Worm (Caenorhabditis elegans) whole organism, dauer: ENCODE measurements around the gene unk-1.

ENCODE experiments used
- unc-62 ChIP-seq: sonication (generic microtip); optimal IDR thresholded peaks from 2 replicates; lab custom pipeline; 2017; ENCODE audit warnings: missing biosample characterization, missing genetic modification reagents, missing genetic modification characterization

The unk-1 gene

DNA sequence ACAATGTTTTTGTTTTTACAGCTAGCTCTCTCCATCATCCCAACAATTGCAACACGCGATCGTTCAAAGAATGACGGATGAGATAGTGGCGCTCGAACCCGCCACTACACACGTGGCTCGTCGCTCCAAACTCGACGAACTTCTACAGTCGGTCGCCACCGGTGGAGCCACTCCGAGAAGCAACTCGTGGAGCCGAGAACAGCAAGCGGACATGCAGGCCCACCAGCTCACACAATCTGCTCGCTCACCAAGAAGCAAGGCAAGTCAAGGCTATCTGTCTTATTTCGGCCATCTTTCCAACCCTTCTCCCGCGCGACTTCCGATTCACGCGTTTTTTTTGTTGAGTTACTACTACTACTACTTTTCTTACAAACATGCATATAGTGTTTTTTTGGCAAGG is 11.1 kb upstream of the unk-1 start, which contains the start of the genes F45E1.1 and F45E1.2:
TSS of gene F45E1.1 (plus strand) at position 20 of the 400 bp plus-strand sequence.
TSS of gene F45E1.2 (plus strand) at position 71 of the 400 bp plus-strand sequence.
- TF ChIP-seq unc-62 (GFP tag; lab: Kevin White, UChicago): no peak

- no peak for TF ChIP-seq unc-62 (GFP tag; lab: Kevin White, UChicago)
These were observed 9.9 kb upstream of the unk-1 start for ce11 chrX:8004845-8005244.

DNA sequence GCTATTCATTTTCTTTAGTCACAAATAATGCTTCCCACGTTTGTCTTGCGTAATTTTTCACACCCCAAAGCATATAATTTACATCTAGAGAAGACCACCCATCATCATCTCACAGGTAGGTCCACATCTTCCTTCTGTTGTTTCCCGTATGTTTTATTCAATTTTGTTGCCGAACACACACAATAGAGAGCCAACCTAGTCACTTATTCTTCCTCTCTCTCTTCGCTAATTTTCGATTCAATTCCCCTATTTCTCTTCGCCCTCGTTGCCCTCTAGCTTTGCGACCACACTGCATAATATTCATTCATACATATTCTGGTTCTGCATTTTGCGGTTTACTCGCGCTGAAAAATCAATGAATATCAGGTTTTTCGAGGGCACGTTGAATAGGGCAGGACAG is 8.8 kb upstream of the unk-1 start:
- no peak for TF ChIP-seq unc-62 (GFP tag; lab: Kevin White, UChicago)

DNA sequence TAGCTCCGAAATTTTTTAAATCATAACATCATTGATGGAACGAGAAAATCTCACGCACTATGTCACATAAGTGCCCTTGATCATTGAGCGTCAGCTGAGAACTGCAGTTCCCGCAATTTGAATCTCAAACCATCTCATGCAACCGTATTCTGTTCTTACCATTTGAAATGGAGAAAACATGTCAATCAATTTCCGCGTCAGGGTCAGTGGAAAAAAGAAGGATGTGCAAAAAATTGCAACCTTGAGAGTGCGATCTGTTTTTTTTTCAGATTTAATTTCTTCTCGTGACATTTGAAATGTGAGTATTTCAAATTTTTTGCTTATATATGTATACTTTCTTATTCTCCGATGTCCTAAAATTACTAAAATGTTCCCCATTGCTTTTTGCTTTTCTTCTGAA is 4.1 kb upstream of the unk-1 start:
- TF ChIP-seq unc-62 (GFP tag; lab: Kevin White, UChicago): no peak

DNA sequence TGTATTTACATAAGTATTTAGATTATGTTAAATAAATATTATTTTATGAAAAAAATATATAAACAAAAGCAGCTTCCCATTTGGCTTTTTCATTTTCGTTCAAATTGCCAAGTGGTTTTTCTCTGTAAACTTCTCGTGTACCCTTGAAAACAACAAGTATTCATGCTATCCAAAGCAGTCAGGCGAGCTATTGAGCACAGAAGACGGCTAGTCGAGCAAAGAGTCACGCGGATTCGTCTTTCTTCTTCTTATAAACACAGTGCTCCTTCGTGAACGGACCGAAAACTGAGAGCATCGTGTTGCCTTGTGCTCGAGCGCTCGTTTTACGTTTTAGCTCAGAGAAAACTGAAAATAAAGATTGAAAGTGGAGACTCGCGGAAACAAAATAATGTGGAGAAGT is 1.1 kb downstream of the unk-1 start:
- no peak for TF ChIP-seq unc-62 (GFP tag; lab: Kevin White, UChicago)

DNA sequence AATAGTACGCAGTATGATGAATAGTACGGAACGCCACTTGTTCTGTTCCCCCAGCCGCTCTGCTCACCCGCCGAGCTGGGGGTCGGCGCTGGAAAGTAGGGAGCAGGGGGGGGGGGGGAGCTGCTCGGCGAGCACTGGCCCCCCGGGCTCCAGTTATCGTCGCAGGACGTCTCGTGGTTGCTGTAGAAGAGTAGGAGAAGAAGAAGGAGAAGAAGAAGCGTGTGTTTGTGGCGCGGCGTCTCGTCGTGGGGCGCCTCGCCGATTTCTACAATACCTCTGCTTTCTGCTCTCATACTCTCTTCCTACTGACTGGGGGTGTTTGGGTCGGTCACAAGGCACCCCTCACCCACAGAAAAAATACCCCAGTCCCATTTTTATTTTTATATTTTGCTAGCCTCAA is 2.5 kb downstream of the unk-1 start:
- TF ChIP-seq unc-62 (GFP tag; lab: Kevin White, UChicago): no peak

- TF ChIP-seq unc-62 (GFP tag; lab: Kevin White, UChicago): no peak
These were observed 3.0 kb downstream of the unk-1 start, which contains the start of gene C34D10.5 for ce11 chrX:8017759-8018158. TSS of gene C34D10.5 (plus strand) at chrX:8018027.

DNA sequence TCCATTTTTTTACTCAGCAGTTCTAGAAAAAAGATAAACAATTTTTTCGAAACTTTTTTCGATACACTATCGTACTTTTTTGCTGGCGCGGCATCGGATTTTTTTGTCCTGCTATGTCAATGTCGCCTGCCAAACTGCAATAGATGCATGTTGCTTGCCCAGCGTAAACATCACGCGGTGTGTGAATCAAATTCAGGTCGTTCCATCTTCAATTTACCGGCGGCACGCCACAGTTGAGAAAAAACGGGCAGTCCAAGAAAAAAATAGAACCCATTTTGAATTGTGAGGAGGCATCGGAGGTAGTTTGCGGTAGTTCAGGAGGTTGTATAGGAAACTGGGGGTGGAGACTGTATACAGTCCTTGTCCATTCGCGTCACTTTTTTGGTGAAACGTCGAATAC is 3.7 kb downstream of the unk-1 start:
- TF ChIP-seq unc-62 (GFP tag; lab: Kevin White, UChicago): no peak

DNA sequence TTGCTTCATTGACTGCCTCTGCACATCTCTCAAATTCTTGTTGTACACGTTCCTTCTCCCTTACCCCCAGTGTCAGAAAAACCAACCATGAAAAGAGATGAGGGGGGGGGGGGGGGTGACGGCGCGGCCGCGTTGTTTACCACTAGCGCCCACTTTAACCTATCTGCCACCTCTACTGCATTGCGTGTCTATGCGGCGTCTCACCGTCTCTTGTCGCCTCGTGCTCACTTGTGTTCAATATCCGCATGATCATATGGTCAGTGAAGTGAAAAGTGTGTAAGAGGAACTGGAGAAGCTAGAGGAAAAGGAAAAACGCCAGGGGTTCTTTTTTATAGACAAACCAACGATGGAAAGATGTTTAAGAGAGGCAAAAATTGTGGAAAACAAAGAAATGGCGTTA is 4.9 kb downstream of the unk-1 start:
- no peak for TF ChIP-seq unc-62 (GFP tag; lab: Kevin White, UChicago)

DNA sequence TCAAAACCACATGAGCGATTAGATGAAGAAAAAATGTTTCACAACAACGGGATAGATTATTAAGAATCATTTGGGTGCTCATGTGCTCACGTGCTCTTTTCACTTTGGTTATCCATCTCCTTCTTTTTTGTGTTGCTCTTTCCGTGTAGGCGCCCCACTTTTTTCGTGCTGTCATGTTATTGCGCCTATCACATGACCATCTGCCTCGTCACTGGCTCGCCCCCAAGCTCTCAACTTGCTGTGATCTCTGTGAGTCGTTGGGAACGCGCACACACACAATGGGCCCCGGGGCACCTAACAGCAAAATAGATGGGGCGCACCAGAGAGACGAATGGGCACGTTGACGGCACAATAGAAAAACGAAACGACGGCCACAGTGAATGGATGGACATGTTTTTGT is 6.8 kb downstream of the unk-1 start:
- no peak for TF ChIP-seq unc-62 (GFP tag; lab: Kevin White, UChicago)

- TF ChIP-seq unc-62 (GFP tag; lab: Kevin White, UChicago): no peak
These were observed 7.9 kb downstream of the unk-1 start for ce11 chrX:8022728-8023127.

ce11 chrX:8026709-8027108 is 11.9 kb downstream of the unk-1 start:
- TF ChIP-seq unc-62 (GFP tag; lab: Kevin White, UChicago): no peak

DNA sequence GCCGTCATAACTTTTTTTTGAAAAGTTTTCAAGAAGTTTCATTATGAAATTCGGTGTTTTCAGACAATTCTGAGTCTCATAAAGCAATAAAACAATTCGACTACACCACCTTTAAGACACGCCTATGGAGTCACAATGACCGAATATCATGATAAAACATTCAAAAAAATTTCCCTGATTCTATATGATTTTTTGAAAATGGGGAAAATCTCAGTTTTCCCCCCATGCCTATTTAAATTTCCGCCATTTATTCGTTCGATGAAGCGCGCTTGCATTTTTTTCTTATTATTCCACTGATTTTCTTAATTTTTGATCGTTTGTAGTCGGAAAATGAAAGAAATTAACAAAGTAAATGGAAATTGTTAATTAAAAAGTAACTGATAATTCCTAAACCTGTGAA is 12.7 kb downstream of the unk-1 start:
- no peak for TF ChIP-seq unc-62 (GFP tag; lab: Kevin White, UChicago)

DNA sequence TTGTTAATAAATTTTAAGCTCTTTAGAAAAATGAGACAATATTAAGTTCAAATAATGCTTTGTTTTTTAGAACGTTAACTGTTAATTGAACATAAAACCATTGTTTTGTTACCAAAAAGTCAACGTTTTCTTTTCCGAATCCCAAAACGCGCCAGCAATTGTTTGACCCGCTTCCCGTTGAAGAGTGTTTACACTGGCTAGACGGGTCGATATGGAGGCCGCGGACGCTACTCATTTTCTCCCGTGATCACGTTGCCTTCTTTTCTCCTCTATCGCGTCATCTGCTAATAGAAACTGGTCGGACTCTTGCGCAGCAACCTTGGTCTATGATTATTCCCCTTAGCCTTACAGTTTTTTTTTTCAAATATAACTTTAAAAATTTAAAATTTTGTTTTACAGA is 14.3 kb downstream of the unk-1 start, which contains the start of gene C34D10.1:
TSS of gene C34D10.1 (plus strand) at position 400 of the 400 bp plus-strand sequence.
- no peak for TF ChIP-seq unc-62 (GFP tag; lab: Kevin White, UChicago)

DNA sequence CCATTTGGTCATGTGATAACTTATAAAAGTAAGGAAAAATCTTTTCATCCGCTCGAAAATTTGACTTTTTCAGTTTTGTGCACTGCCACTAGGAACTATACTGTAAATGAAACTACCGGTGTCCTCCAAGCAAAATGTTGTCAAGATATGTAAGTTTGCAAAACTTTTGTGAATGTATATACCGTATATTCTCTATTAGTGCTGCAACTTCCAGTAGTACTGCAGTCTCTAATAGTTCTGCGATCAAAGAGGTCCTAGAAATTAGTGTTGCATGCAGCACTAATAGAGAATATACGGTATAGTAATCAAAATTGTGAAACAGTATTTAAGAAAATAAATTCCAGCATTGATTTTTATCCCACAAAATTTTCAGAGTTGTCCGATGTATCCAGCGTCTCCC is 15.2 kb downstream of the unk-1 start:
- TF ChIP-seq unc-62 (GFP tag; lab: Kevin White, UChicago): no peak

DNA sequence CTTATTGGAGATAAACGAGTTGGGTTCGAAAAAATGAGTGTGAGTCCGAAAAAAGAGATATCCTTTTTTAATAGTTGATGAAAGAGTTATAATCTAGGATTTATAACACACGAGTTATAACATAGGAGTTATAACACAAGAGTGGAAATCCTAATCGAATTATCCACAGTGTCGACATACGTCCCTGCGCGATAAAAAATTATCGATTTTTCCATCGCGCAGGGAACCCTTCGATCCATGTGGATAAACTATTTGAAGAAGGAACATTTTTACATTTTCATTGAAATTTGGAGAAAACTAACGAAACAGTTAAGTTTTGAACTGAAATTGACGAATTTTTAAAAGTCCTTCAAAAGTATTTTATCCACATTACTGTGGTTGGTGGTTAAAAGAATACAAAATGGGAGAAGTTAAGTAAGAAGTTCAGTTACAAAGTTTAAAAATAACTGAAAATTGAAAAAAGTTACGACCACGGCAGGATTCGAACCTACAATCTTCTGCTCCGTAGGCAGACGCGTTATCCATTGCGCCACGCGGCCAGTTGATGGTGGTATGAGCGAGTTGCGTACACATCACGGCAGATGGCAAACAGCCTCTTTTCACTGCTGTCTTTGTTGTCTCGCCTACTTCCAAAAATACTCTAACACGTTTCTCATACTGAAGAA is 21.6 kb downstream of the unk-1 start:
- TF ChIP-seq unc-62 (GFP tag; lab: Kevin White, UChicago): peak; percentile 68

ce11 chrX:8037365-8037764 is 22.6 kb downstream of the unk-1 start:
- TF ChIP-seq unc-62 (GFP tag; lab: Kevin White, UChicago): no peak
